Worm (Caenorhabditis elegans): Measurements from ENCODE around the gene K08F8.7.

ce11 chrII:8766897-8767296 is 11.7 kb upstream of the K08F8.7 start, which contains the start of gene pah-1:
- TF ChIP-seq ces-1 (GFP tag; optimal IDR thresholded peaks at IDR 0.05) (no peak), arid-1 (GFP tag; conservative IDR thresholded peaks at IDR 0.05) (no peak), ctbp-1 (GFP tag; IDR thresholded peaks at IDR 0.05) (no peak), dve-1 (tag; optimal IDR thresholded peaks at IDR 0.05; ENCODE audit: insufficient read depth) (no peak), mdl-1 (tag; optimal IDR thresholded peaks at IDR 0.05) (no peak), hmg-1.1 (GFP tag; IDR thresholded peaks at IDR 0.05) (no peak), daf-12 (tag; optimal IDR thresholded peaks at IDR 0.05) (no peak), R02D3.7 (tag; optimal IDR thresholded peaks at IDR 0.05) (no peak), lin-13 (GFP tag; optimal IDR thresholded peaks at IDR 0.05) (no peak), nhr-77 (tag; optimal IDR thresholded peaks at IDR 0.05) (no peak), dmd-8 (GFP tag; IDR thresholded peaks at IDR 0.05) (no peak)

Data from whole organism, L4 larva.